Worm (Caenorhabditis elegans) whole organism, L3 larva: Measurements from ENCODE around the gene C02H6.3.

Experiments used
- ZK546.5 ChIP-seq: sonication (generic microtip); optimal IDR thresholded peaks from 2 replicates; lab custom pipeline; 2017; ENCODE audit warnings: missing biosample characterization, missing genetic modification characterization
- ama-1 ChIP-seq: fragments of 150-350 bp; optimal IDR thresholded peaks from 2 replicates; lab custom pipeline; 2018
- lsy-12 ChIP-seq: sonication (generic microtip); optimal IDR thresholded peaks from 2 replicates; lab custom pipeline; 2016; ENCODE audit warnings: mild to moderate bottlenecking, missing genetic modification characterization, missing compliant biosample characterization
- mdl-1 ChIP-seq: fragments of 150-350 bp; optimal IDR thresholded peaks from 2 replicates; lab custom pipeline; 2014; ENCODE audit warnings: missing biosample characterization, missing genetic modification characterization
- nfya-1 ChIP-seq: sonication (generic microtip); optimal IDR thresholded peaks from 2 replicates; lab custom pipeline; 2017; ENCODE audit warnings: missing genetic modification characterization, mild to moderate bottlenecking, missing compliant biosample characterization, antibody characterized with exemption, moderate library complexity; ENCODE audit not compliant: insufficient read depth
- nhr-28 ChIP-seq: fragments of 150-350 bp; optimal IDR thresholded peaks from 2 replicates; lab custom pipeline; 2014; ENCODE audit warnings: missing biosample characterization, missing genetic modification characterization
- nhr-76 ChIP-seq: fragments of 150-350 bp; sonication (generic microtip); optimal IDR thresholded peaks from 5 replicates; lab custom pipeline; 2014; ENCODE audit warnings: missing biosample characterization, missing genetic modification characterization
- skn-1 ChIP-seq: fragments of 150-350 bp; optimal IDR thresholded peaks from 2 replicates; lab custom pipeline; 2014; ENCODE audit warnings: missing biosample characterization, missing genetic modification characterization
- snpc-4 ChIP-seq: fragments of 150-350 bp; optimal IDR thresholded peaks from 2 replicates; lab custom pipeline; 2014; ENCODE audit warnings: missing biosample characterization, missing genetic modification characterization
- unc-39 ChIP-seq: sonication (generic microtip); optimal IDR thresholded peaks from 4 replicates; lab custom pipeline; 2017; ENCODE audit warnings: missing biosample characterization, missing genetic modification characterization
- unc-62 ChIP-seq: fragments of 150-350 bp; sonication (generic microtip); optimal IDR thresholded peaks from 4 replicates; lab custom pipeline; 2014; ENCODE audit warnings: missing biosample characterization, missing genetic modification reagents, missing genetic modification characterization
- zag-1 ChIP-seq: fragments of 150-350 bp; optimal IDR thresholded peaks from 2 replicates; lab custom pipeline; 2014; ENCODE audit warnings: missing biosample characterization, missing genetic modification characterization

DNA sequence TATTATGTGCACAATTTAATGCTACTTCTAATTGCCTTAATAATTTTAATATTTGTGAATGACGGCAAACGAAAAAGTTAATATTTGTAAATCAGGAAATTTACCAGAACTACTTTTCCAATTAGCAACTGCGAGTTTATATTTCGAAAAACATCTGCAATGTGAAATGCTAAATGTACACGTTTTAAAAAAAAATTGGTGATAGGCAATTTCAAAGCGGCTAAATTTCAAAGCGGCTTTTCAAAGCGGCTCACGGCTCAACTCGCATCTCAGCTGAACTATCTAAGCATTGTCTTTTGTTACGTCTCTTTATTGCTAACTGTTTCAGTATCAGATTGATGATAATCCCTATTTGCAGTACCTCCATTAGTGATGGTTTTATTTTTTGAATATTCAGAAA is 47.8 kb downstream of the C02H6.3 start, which contains the start of gene srh-187:
- TF ChIP-seq ama-1 (lab: Kevin White, UChicago) = no peak
- TF ChIP-seq unc-62 (GFP tag; lab: Kevin White, UChicago) = no peak
- no peak for TF ChIP-seq nhr-28
- no peak for TF ChIP-seq zag-1
- TF ChIP-seq snpc-4 (tag; lab: Kevin White, UChicago) = no peak
- TF ChIP-seq mdl-1 (tag; lab: Kevin White, UChicago) = no peak
- no peak for TF ChIP-seq skn-1 (tag; lab: Kevin White, UChicago)
- no peak for TF ChIP-seq lsy-12 (tag; lab: Kevin White, UChicago)
- no peak for TF ChIP-seq unc-39 (tag; lab: Kevin White, UChicago)
- TF ChIP-seq ZK546.5 (tag; lab: Kevin White, UChicago) = no peak
- no peak for TF ChIP-seq nfya-1
- TF ChIP-seq nhr-76 (tag; lab: Kevin White, UChicago) = no peak
